Worm (Caenorhabditis elegans): ENCODE measurements around the gene clec-85.

The clec-85 gene

DNA sequence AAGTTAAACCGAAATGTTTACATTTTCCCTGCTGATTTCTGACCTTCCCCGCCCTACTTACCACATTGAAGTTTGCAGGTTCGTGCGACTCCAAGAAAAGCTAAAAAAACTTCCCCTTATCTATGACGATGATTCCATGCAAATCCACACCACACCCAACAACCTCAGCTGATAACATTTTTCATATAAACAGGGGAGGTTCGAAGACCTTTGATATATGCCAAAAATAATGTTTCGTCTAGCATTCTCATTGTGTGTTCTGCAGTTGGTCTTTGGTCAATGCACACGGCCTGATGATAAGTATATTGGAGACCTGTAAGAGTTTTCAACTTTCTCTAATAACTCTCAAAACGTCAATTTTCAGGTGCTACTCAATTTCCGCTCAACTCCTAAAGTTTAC, 3.5 kb downstream of the clec-85 start:
- TF ChIP-seq hmg-11 (tag; optimal IDR thresholded peaks at IDR 0.05) (no peak), elt-2 (tag; optimal IDR thresholded peaks at IDR 0.05) (peak; percentile 83), daf-12 (tag; optimal IDR thresholded peaks at IDR 0.05) (no peak), nhr-237 (tag; optimal IDR thresholded peaks at IDR 0.05) (no peak), sea-2 (GFP tag; optimal IDR thresholded peaks at IDR 0.05) (no peak), pqm-1 (tag; optimal IDR thresholded peaks at IDR 0.05) (peak; percentile 67)

DNA sequence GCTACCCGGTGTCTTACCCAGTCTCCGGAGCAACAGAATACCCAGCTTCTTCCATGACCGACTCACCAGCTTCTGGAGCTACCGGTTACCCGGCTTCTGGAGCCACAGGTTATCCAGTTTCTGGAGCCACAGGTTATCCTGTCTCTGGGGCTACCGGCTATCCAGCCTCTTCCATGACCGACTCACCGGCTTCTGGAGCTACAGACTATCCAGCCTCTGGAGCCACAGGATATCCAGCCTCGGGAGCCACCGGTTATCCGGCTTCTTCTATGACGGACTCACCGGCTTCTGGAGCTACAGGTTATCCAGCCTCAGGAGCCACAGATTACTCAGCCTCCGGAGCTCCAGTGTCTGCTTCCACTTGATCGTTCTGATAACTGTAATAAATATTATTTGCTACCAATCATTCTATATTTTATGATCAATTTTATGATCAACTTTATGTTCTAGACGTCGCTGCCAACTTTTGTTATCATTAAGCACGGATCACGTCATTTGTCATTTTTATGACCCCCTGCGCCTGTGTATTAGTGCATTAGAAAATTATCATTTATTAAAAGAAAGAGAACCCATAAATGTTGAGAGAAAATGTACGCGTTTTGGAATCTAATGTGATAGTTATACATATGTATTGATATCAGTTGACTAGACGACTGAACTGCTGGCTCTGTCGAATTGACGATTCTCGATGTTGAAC, 4.5 kb downstream of the clec-85 start:
- TF ChIP-seq nhr-77 (tag; optimal IDR thresholded peaks at IDR 0.05) = no peak
- TF ChIP-seq skn-1 (tag; optimal IDR thresholded peaks at IDR 0.05) = no peak
- TF ChIP-seq elt-3 (tag; optimal IDR thresholded peaks at IDR 0.05) = no peak
- TF ChIP-seq elt-2 (tag; optimal IDR thresholded peaks at IDR 0.05) = peak; percentile 93
- peak; percentile 12 for TF ChIP-seq jun-1 (tag; optimal IDR thresholded peaks at IDR 0.05)
- TF ChIP-seq pqm-1 (tag; optimal IDR thresholded peaks at IDR 0.05) = peak; percentile 95

DNA sequence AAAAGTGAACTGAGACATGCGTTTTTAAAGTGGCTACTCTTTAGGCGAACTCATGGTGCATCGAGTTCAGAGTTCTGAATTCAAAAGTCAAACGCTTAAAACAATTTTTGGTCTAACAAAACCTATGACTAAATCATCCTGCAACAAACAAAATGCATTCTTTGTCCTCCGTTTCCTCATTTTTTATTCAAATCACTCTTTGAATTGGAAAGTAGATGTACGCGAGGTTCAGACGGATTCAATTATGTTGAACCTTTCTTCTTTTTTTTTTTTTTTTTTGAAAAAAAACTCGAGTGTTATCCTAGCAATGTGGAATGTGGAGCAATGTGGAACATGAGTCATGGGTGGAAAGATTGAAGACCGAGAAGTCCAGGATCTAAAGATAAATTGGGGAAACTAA, 8.0 kb downstream of the clec-85 start:
- TF ChIP-seq ZK546.5 (tag; optimal IDR thresholded peaks at IDR 0.05) (no peak), nhr-76 (tag; optimal IDR thresholded peaks at IDR 0.05) (no peak), fkh-10 (GFP tag; optimal IDR thresholded peaks at IDR 0.05) (peak; percentile 83), unc-39 (tag; optimal IDR thresholded peaks at IDR 0.05) (no peak), tbx-2 (tag; optimal IDR thresholded peaks at IDR 0.05) (no peak), nhr-11 (tag; optimal IDR thresholded peaks at IDR 0.05) (no peak), jun-1 (tag; optimal IDR thresholded peaks at IDR 0.05) (no peak)

DNA sequence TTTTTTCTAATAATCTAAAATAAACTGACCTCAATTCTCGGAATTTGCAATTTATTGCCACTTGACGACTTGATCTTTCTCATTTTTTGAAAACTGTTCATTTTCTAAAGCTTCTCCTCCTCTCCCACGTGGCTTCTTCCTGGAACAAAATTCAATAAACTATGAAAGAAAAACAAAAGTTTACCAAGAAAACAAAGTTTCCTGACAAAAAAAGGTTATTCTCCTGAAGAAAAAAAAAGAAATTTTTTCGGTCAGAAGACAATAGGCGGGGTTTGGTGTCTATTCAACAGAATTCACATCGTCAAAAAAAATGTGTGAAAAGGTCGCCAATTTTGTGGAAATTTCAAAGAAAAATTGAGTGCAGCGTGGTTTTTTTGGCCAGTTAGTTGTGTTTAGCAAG, 14.1 kb downstream of the clec-85 start, which contains the start of gene Y54G2A.16:
TSS of gene Y54G2A.16 (minus strand) at position 101 of the 400 bp plus-strand sequence.
- TF ChIP-seq eor-1 (tag; optimal IDR thresholded peaks at IDR 0.05) (no peak), R02D3.7 (tag; optimal IDR thresholded peaks at IDR 0.05) (no peak), ceh-16 (tag; optimal IDR thresholded peaks at IDR 0.05) (no peak), pqm-1 (tag; optimal IDR thresholded peaks at IDR 0.05) (no peak), egl-27 (tag; optimal IDR thresholded peaks at IDR 0.05) (no peak), nfya-1 (tag; optimal IDR thresholded peaks at IDR 0.05; ENCODE audit: insufficient read depth) (no peak), pha-4 (tag; optimal IDR thresholded peaks at IDR 0.05) (no peak), sea-2 (GFP tag; optimal IDR thresholded peaks at IDR 0.05) (no peak), lin-39 (tag; optimal IDR thresholded peaks at IDR 0.05) (no peak)

DNA sequence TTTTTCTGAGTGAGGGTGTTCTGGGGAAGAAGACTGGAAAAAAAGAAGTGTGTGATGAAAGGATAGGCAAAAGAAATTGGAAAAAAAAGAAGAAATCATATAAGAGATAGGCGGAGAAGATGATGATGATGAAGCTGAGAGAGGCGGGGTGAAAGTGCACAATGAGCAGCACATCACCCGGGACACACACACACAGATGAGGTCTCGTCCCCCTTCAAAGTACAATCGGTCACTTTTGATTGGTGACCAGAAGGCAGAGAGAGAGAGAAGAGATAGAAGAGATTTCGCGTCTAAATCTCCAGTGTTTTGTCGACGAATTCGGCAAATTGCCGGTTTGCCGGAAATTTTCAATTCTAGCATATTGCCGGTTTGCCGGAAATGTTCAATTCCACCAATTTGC, 34.6 kb downstream of the clec-85 start:
- peak; percentile 37 for TF ChIP-seq nfya-1 (tag; optimal IDR thresholded peaks at IDR 0.05; ENCODE audit: insufficient read depth)
- no peak for TF ChIP-seq sea-2 (GFP tag; optimal IDR thresholded peaks at IDR 0.05)

DNA sequence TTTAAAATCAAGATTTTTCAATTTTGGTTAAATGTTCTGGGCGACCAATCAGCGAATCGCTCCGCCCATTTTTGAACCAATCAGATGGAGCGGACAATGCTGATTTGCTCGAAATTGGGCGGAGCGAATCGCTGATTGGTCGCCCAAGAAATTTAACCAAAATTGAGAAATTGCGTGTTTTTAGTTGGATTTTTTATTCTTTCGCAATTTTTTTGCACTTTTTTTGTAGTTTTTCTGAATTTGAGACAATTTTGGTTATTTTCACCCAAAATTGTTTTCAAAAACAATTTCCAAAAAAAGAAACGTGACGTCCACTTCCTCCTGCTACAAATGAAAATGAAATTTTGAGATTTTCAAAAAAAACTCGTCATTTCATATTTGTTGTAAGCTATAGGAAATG, 36.0 kb downstream of the clec-85 start, which contains the start of gene dml-1:
TSS of gene dml-1 (plus strand) at position 301 of the 400 bp plus-strand sequence.
- TF ChIP-seq fos-1 (tag; optimal IDR thresholded peaks at IDR 0.05) (no peak), nfya-1 (tag; optimal IDR thresholded peaks at IDR 0.05; ENCODE audit: insufficient read depth) (peak; percentile 36)

DNA sequence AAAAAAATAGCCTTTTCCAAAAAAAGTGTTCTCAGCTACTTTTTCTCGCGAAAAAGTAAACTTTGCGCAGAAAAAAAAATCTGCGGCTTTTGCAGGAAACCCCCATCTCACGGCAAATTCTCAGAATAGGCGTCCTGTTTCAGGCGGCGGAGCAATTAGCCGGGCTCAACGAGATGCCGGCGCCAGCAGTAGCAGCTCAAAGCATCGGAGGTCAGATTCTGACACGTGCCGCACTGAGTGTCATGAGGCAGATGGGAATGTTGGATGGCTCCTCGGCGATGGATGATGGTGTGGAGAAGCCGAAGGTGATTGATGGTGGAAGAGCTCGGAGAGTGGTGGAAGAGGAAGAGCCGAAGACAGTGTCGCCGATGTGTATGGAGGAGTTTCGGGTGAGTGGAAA, 36.6 kb downstream of the clec-85 start:
- no peak for TF ChIP-seq nhr-28 (tag; optimal IDR thresholded peaks at IDR 0.05)
- TF ChIP-seq ceh-9 (tag; optimal IDR thresholded peaks at IDR 0.05) = no peak
- TF ChIP-seq unc-39 (tag; optimal IDR thresholded peaks at IDR 0.05) = no peak
- TF ChIP-seq ZK546.5 (tag; optimal IDR thresholded peaks at IDR 0.05) = no peak
- TF ChIP-seq lin-15B (tag; optimal IDR thresholded peaks at IDR 0.05) = no peak
- no peak for TF ChIP-seq nhr-23 (tag; optimal IDR thresholded peaks at IDR 0.05)
- no peak for TF ChIP-seq tbx-2 (tag; optimal IDR thresholded peaks at IDR 0.05)
- TF ChIP-seq lin-39 (tag; optimal IDR thresholded peaks at IDR 0.05) = no peak
- TF ChIP-seq pha-4 (tag; optimal IDR thresholded peaks at IDR 0.05) = no peak
- no peak for TF ChIP-seq nhr-67 (tag; optimal IDR thresholded peaks at IDR 0.05)
- TF ChIP-seq R02D3.7 (tag; optimal IDR thresholded peaks at IDR 0.05) = no peak
- TF ChIP-seq nfya-1 (tag; optimal IDR thresholded peaks at IDR 0.05; ENCODE audit: insufficient read depth) = no peak
- TF ChIP-seq hmg-11 (tag; optimal IDR thresholded peaks at IDR 0.05) = no peak
- TF ChIP-seq sea-2 (GFP tag; optimal IDR thresholded peaks at IDR 0.05) = no peak
- no peak for TF ChIP-seq nhr-12 (tag; optimal IDR thresholded peaks at IDR 0.05)
- no peak for TF ChIP-seq snpc-4 (tag; optimal IDR thresholded peaks at IDR 0.05)
- no peak for TF ChIP-seq nhr-43 (tag; optimal IDR thresholded peaks at IDR 0.05; ENCODE audit: poor library complexity, severe bottlenecking)

Measured in whole organism, L3 larva.